Worm (Caenorhabditis elegans) whole organism, mixed stage, embryonic: ENCODE measurements around the gene Y5F2A.4.

ENCODE experiments used
- M03D4.4 ChIP-seq: sonication (generic microtip); optimal IDR thresholded peaks from 2 replicates; lab custom pipeline; 2017; ENCODE audit warnings: mild to moderate bottlenecking, missing genetic modification characterization, missing compliant biosample characterization
- bed-3 ChIP-seq: fragments of 200-800 bp; sonication (Bioruptor generic); optimal IDR thresholded peaks from 3 replicates; lab custom pipeline; 2018; ENCODE audit warnings: mild to moderate bottlenecking, missing genetic modification characterization, moderate library complexity, missing compliant biosample characterization
- blmp-1 ChIP-seq: fragments of 150-350 bp; optimal IDR thresholded peaks from 2 replicates; lab custom pipeline; 2014; ENCODE audit warnings: missing biosample characterization, missing genetic modification characterization
- ceh-39 ChIP-seq: fragments of 150-350 bp; optimal IDR thresholded peaks from 2 replicates; lab custom pipeline; 2014; ENCODE audit warnings: missing biosample characterization, missing genetic modification characterization
- ceh-43 ChIP-seq: fragments of 200-800 bp; sonication (Bioruptor generic); optimal IDR thresholded peaks from 2 replicates; lab custom pipeline; 2018; ENCODE audit warnings: mild to moderate bottlenecking, missing genetic modification characterization, moderate library complexity, missing compliant biosample characterization
- ces-1 ChIP-seq: fragments of 150-350 bp; optimal IDR thresholded peaks from 2 replicates; lab custom pipeline; 2014; ENCODE audit warnings: missing biosample characterization, missing genetic modification reagents, missing genetic modification characterization
- cnd-1 ChIP-seq: fragments of 200-800 bp; sonication (Bioruptor generic); optimal IDR thresholded peaks from 2 replicates; lab custom pipeline; 2018; ENCODE audit warnings: mild to moderate bottlenecking, missing genetic modification characterization, missing compliant biosample characterization
- drap-1 ChIP-seq: fragments of 200-800 bp; sonication (Bioruptor generic); optimal IDR thresholded peaks from 3 replicates; lab custom pipeline; 2018; ENCODE audit warnings: mild to moderate bottlenecking, missing genetic modification characterization, missing compliant biosample characterization
- elt-1 ChIP-seq: sonication (generic microtip); optimal IDR thresholded peaks from 2 replicates; lab custom pipeline; 2017; ENCODE audit warnings: missing genetic modification characterization, mild to moderate bottlenecking, missing compliant biosample characterization, antibody characterized with exemption, moderate library complexity, borderline replicate concordance; ENCODE audit not compliant: insufficient read depth
- elt-3 ChIP-seq: fragments of 150-350 bp; optimal IDR thresholded peaks from 2 replicates; lab custom pipeline; 2014; ENCODE audit warnings: missing biosample characterization, missing genetic modification characterization
- flh-1 ChIP-seq: fragments of 200-800 bp; sonication (Bioruptor generic); optimal IDR thresholded peaks from 2 replicates; lab custom pipeline; 2018; ENCODE audit warnings: mild to moderate bottlenecking, missing genetic modification characterization, moderate library complexity, missing compliant biosample characterization
- ham-2 ChIP-seq: fragments of 200-800 bp; sonication (Bioruptor generic); optimal IDR thresholded peaks from 2 replicates; lab custom pipeline; 2018; ENCODE audit warnings: mild to moderate bottlenecking, missing genetic modification characterization, missing compliant biosample characterization
- lin-13 ChIP-seq: fragments of 150-350 bp; optimal IDR thresholded peaks from 2 replicates; lab custom pipeline; 2014; ENCODE audit warnings: missing biosample characterization, missing genetic modification characterization
- lsy-2 ChIP-seq: fragments of 150-350 bp; optimal IDR thresholded peaks from 2 replicates; lab custom pipeline; 2014; ENCODE audit warnings: missing biosample characterization, missing genetic modification characterization
- mab-5 ChIP-seq: fragments of 150-350 bp; optimal IDR thresholded peaks from 2 replicates; lab custom pipeline; 2014; ENCODE audit warnings: missing biosample characterization, missing genetic modification characterization
- mep-1 ChIP-seq: fragments of 150-350 bp; optimal IDR thresholded peaks from 2 replicates; lab custom pipeline; 2017; ENCODE audit warnings: missing biosample characterization, missing genetic modification reagents, missing genetic modification characterization, inconsistent platforms
- mls-2 ChIP-seq: sonication (generic microtip); optimal IDR thresholded peaks from 2 replicates; lab custom pipeline; 2016; ENCODE audit warnings: mild to moderate bottlenecking, missing genetic modification characterization, moderate library complexity, missing compliant biosample characterization
- nhr-12 ChIP-seq: fragments of 150-350 bp; optimal IDR thresholded peaks from 2 replicates; lab custom pipeline; 2014; ENCODE audit warnings: missing biosample characterization, missing genetic modification characterization
- nhr-2 ChIP-seq: fragments of 150-350 bp; optimal IDR thresholded peaks from 2 replicates; lab custom pipeline; 2014; ENCODE audit warnings: missing biosample characterization, missing genetic modification characterization
- nhr-237 ChIP-seq: fragments of 150-350 bp; optimal IDR thresholded peaks from 2 replicates; lab custom pipeline; 2014; ENCODE audit warnings: missing biosample characterization, missing genetic modification characterization
- nhr-76 ChIP-seq: sonication (generic microtip); optimal IDR thresholded peaks from 2 replicates; lab custom pipeline; 2017; ENCODE audit warnings: missing biosample characterization, missing genetic modification characterization
- pha-4 ChIP-seq: fragments of 150-350 bp; optimal IDR thresholded peaks from 2 replicates; lab custom pipeline; 2018; ENCODE audit warnings: missing biosample characterization, missing genetic modification reagents, missing genetic modification characterization
- sem-2 ChIP-seq: fragments of 200-800 bp; sonication (Bioruptor generic); optimal IDR thresholded peaks from 2 replicates; lab custom pipeline; 2018; ENCODE audit warnings: mild to moderate bottlenecking, missing genetic modification characterization, missing compliant biosample characterization
- snpc-4 ChIP-seq: fragments of 150-350 bp; optimal IDR thresholded peaks from 2 replicates; lab custom pipeline; 2014; ENCODE audit warnings: missing biosample characterization, missing genetic modification characterization
- sptf-1 ChIP-seq: sonication (generic microtip); optimal IDR thresholded peaks from 2 replicates; lab custom pipeline; 2017; ENCODE audit warnings: mild to moderate bottlenecking, missing genetic modification characterization, moderate library complexity, missing compliant biosample characterization
- tbx-8 ChIP-seq: fragments of 200-800 bp; sonication (Bioruptor generic); optimal IDR thresholded peaks from 2 replicates; lab custom pipeline; 2018; ENCODE audit warnings: mild to moderate bottlenecking, missing genetic modification characterization, moderate library complexity, missing compliant biosample characterization
- unc-120 ChIP-seq: sonication (generic microtip); optimal IDR thresholded peaks from 2 replicates; lab custom pipeline; 2017; ENCODE audit warnings: missing genetic modification characterization, missing compliant biosample characterization; ENCODE audit not compliant: poor library complexity, severe bottlenecking
- unc-39 ChIP-seq: fragments of 150-350 bp; optimal IDR thresholded peaks from 2 replicates; lab custom pipeline; 2014; ENCODE audit warnings: missing biosample characterization, missing genetic modification characterization
- unc-62 ChIP-seq: fragments of 150-350 bp; optimal IDR thresholded peaks from 2 replicates; lab custom pipeline; 2014; ENCODE audit warnings: missing biosample characterization, missing genetic modification reagents, missing genetic modification characterization
- zip-8 ChIP-seq: fragments of 150-350 bp; optimal IDR thresholded peaks from 2 replicates; lab custom pipeline; 2014; ENCODE audit warnings: missing biosample characterization, missing genetic modification characterization

Gene Y5F2A.4

DNA sequence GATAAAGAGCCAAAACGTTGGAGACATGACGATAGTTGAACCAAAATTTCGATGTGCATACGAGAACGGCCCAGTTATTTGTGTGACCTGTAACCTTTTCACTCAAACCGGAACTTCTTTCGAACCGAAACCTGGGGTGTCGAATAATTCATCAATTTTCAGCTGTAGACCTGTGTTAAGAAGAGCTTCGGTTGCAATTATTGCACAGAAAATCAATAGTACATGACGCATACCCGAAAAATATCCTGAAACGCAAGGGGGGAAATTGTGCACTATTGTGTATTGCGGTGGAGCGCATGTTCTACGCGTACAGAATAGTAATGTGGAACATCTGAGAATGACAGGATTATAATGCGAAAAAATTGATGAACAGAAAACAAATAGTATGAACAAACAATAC, 31.4 kb upstream of the Y5F2A.4 start, which contains the start of gene pigk-1:
TSS of gene pigk-1 (minus strand) at position 248 of the 400 bp plus-strand sequence.
- TF ChIP-seq flh-1 (no peak), zip-8 (no peak), nhr-237 (tag; lab: Kevin White, UChicago) (no peak), sptf-1 (tag; lab: Kevin White, UChicago) (no peak), elt-3 (no peak), ceh-43 (GFP tag; lab: Kevin White, UChicago) (no peak), drap-1 (no peak), sem-2 (GFP tag; lab: Kevin White, UChicago) (no peak), bed-3 (GFP tag; lab: Kevin White, UChicago) (no peak), ces-1 (no peak), snpc-4 (tag; lab: Kevin White, UChicago) (no peak), unc-120 (no peak)

DNA sequence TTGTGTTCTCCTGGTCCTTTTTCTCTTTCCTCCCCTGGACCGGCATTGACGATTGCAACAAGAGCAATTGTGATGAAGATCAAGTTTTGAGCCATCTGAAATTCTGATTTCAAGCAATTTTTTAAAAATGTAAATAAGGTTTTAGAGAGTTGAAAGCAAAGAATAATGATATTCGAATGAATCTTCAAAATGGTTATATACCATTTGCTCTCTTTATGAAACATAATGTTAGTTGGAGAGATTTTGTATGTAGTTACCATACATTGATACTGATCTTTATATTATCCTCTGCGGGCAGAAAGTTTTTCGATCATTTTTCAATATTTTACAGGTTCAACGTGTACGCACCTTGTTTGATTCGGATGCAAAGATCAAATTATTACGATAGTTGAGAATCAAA, 27.3 kb upstream of the Y5F2A.4 start, which contains the start of gene srlf-24:
TSS of gene srlf-24 (minus strand) at position 101 of the 400 bp plus-strand sequence.
- TF ChIP-seq ham-2 (GFP tag; lab: Kevin White, UChicago): no peak

DNA sequence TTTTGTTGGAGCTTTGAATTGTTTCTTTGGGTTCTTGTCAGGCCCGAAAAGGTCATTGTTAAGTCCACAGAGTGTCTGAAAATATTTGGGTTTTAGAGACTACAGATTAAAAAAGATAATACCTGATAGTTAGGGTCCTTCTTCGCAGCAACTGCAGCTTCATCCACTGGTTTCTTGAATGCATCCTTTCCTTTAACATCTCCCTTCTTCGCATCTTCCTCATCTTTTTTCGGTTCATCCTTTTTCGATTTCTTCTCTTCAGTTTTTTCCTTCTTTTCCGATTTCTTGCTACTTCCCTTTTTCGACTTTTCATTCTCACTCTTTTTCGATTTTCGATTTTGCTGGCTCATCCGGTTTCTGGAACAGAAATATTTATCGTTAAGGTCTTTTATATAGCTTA, 25.1 kb upstream of the Y5F2A.4 start:
- no peak for TF ChIP-seq mab-5 (tag; lab: Kevin White, UChicago)
- no peak for TF ChIP-seq unc-62 (GFP tag; lab: Kevin White, UChicago)
- TF ChIP-seq elt-1 (tag; lab: Kevin White, UChicago): no peak
- no peak for TF ChIP-seq sem-2 (GFP tag; lab: Kevin White, UChicago)
- TF ChIP-seq flh-1: no peak
- no peak for TF ChIP-seq unc-39 (tag; lab: Kevin White, UChicago)
- TF ChIP-seq drap-1: no peak
- no peak for TF ChIP-seq mls-2 (tag; lab: Kevin White, UChicago)
- no peak for TF ChIP-seq nhr-12
- no peak for TF ChIP-seq ham-2 (GFP tag; lab: Kevin White, UChicago)
- TF ChIP-seq lin-13 (tag; lab: Kevin White, UChicago): no peak
- TF ChIP-seq blmp-1: no peak
- TF ChIP-seq tbx-8 (GFP tag; lab: Kevin White, UChicago): no peak
- TF ChIP-seq snpc-4 (tag; lab: Kevin White, UChicago): no peak
- no peak for TF ChIP-seq pha-4 (tag; lab: Kevin White, UChicago)
- no peak for TF ChIP-seq ces-1
- no peak for TF ChIP-seq lsy-2 (tag; lab: Kevin White, UChicago)
- no peak for TF ChIP-seq nhr-2 (tag; lab: Kevin White, UChicago)

DNA sequence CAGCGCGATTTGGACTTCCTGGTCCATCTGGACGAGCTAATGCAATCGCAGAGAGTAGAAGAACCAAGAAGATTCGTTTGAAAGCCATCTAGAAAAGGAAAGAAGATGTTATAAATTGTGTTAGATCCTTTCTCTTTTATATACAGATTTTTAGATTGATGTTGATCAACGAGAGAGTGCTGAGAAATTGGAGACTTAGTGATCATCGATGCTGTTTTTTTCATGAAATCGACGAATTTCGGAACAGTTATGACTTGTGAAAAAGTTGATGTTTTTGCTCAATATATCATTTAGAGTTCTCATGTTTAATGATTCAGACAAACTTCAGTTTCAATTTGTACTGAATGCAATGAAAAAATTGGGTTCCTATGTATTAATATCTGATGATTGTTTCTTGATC, 24.2 kb upstream of the Y5F2A.4 start, which contains the start of gene srlf-17:
TSS of gene srlf-17 (minus strand) at position 101 of the 400 bp plus-strand sequence.
- TF ChIP-seq cnd-1 (tag; lab: Kevin White, UChicago) (no peak), ceh-43 (GFP tag; lab: Kevin White, UChicago) (no peak), elt-1 (tag; lab: Kevin White, UChicago) (no peak), unc-39 (tag; lab: Kevin White, UChicago) (no peak), mep-1 (tag; lab: Kevin White, UChicago) (no peak), nhr-12 (no peak), tbx-8 (GFP tag; lab: Kevin White, UChicago) (no peak), ham-2 (GFP tag; lab: Kevin White, UChicago) (no peak)

DNA sequence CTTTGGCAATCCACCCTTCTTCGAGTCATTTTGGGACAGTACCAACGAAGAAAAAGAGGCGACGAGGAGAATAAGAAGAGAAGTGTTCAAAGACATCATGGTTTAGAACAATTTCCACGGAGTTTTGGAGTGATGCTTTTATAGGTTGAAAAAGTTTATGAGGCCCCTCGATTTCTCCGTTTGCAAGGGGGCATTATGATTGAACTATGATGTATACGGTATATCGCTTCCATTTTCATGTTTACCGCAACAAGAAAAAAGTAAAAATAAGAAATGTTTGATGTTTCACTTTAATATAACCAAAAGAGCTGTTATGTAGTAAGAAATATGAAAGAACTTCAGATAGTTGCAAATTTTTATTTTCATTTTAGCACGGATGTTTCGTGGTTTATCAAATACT, 23.0 kb upstream of the Y5F2A.4 start, which contains the start of gene srlf-18:
TSS of gene srlf-18 (minus strand) at position 101 of the 400 bp plus-strand sequence.
- TF ChIP-seq blmp-1 (no peak), bed-3 (GFP tag; lab: Kevin White, UChicago) (no peak), flh-1 (no peak), sptf-1 (tag; lab: Kevin White, UChicago) (no peak), ham-2 (GFP tag; lab: Kevin White, UChicago) (no peak), drap-1 (no peak), nhr-76 (no peak), elt-1 (tag; lab: Kevin White, UChicago) (no peak), ceh-39 (tag; lab: Kevin White, UChicago) (no peak), lsy-2 (tag; lab: Kevin White, UChicago) (no peak), cnd-1 (tag; lab: Kevin White, UChicago) (no peak)
- TF ChIP-seq, all 35 proteins: peak for 0

DNA sequence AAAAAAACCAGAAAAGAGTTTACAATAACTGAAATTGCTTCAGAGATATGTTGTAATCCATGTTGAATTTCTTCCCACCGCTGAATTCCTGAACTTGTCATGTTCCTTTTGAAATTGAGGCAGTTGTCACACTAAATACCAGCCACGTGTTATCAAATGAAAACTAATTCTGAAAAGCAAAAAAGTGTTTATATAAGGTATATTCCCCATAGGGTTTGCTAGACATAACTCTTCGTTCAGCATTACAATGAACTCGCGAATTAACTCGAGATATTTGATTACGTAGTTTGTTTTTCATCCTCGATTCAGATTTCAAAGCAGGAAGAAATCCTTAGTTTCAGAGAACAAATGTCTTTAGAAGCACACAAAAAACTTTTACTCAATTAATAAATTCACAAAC, 21.9 kb upstream of the Y5F2A.4 start, which contains the start of gene str-3:
TSS of gene str-3 (minus strand) at position 101 of the 400 bp plus-strand sequence.
- TF ChIP-seq sptf-1 (tag; lab: Kevin White, UChicago) (no peak), cnd-1 (tag; lab: Kevin White, UChicago) (no peak), lsy-2 (tag; lab: Kevin White, UChicago) (no peak), M03D4.4 (tag; lab: Kevin White, UChicago) (no peak), bed-3 (GFP tag; lab: Kevin White, UChicago) (no peak), snpc-4 (tag; lab: Kevin White, UChicago) (no peak), nhr-76 (no peak), ceh-39 (tag; lab: Kevin White, UChicago) (no peak), flh-1 (no peak), tbx-8 (GFP tag; lab: Kevin White, UChicago) (no peak), ces-1 (no peak), mab-5 (tag; lab: Kevin White, UChicago) (no peak), nhr-237 (tag; lab: Kevin White, UChicago) (no peak)
